Worm (Caenorhabditis elegans) whole organism, late embryonic: Measurements from ENCODE around the gene K11H3.2.

Experiments
- C38D4.7 ChIP-seq: fragments of 200-800 bp; sonication (Bioruptor generic); optimal IDR thresholded peaks from 2 replicates; lab custom pipeline; 2018; ENCODE audit warnings: mild to moderate bottlenecking, missing genetic modification characterization, moderate library complexity, missing compliant biosample characterization
- T23F11.4 ChIP-seq: fragments of 200-800 bp; sonication (Bioruptor generic); optimal IDR thresholded peaks from 2 replicates; lab custom pipeline; 2018; ENCODE audit warnings: mild to moderate bottlenecking, missing genetic modification characterization, missing compliant biosample characterization
- Y22D7AL.16 ChIP-seq: sonication (generic microtip); optimal IDR thresholded peaks from 2 replicates; lab custom pipeline; 2016; ENCODE audit warnings: missing genetic modification characterization, missing compliant biosample characterization
- ahr-1 ChIP-seq: sonication (generic microtip); optimal IDR thresholded peaks from 2 replicates; lab custom pipeline; 2016; ENCODE audit warnings: missing genetic modification characterization, missing compliant biosample characterization
- ceh-14 ChIP-seq: sonication (generic microtip); optimal IDR thresholded peaks from 2 replicates; lab custom pipeline; 2016; ENCODE audit warnings: missing genotype, missing genetic modification characterization, missing compliant biosample characterization
- ceh-18 ChIP-seq: sonication (generic microtip); optimal IDR thresholded peaks from 2 replicates; lab custom pipeline; 2016; ENCODE audit warnings: missing genetic modification characterization, missing compliant biosample characterization
- ceh-19 ChIP-seq: fragments of 200-800 bp; sonication (Bioruptor generic); optimal IDR thresholded peaks from 2 replicates; lab custom pipeline; 2018; ENCODE audit warnings: mild to moderate bottlenecking, missing genetic modification characterization, missing compliant biosample characterization
- ceh-2 ChIP-seq: sonication (generic microtip); optimal IDR thresholded peaks from 2 replicates; lab custom pipeline; 2016; ENCODE audit warnings: missing genotype, missing genetic modification characterization, missing compliant biosample characterization
- ceh-24 ChIP-seq: sonication (generic microtip); optimal IDR thresholded peaks from 2 replicates; lab custom pipeline; 2016; ENCODE audit warnings: mild to moderate bottlenecking, missing genetic modification characterization, missing compliant biosample characterization
- ceh-30 ChIP-seq: fragments of 150-350 bp; optimal IDR thresholded peaks from 2 replicates; lab custom pipeline; 2014; ENCODE audit warnings: missing biosample characterization, missing genetic modification characterization
- ceh-34 ChIP-seq: sonication (generic microtip); optimal IDR thresholded peaks from 2 replicates; lab custom pipeline; 2016; ENCODE audit warnings: mild to moderate bottlenecking, missing genetic modification characterization, missing compliant biosample characterization
- ceh-45 ChIP-seq: fragments of 200-800 bp; sonication (Bioruptor generic); IDR thresholded peaks from 2 replicates; pipeline ENCODE4 v1.3.6; 2022; ENCODE audit warnings: missing genetic modification reagents, missing genetic modification characterization, missing compliant biosample characterization
- ceh-6 ChIP-seq: fragments of 200-800 bp; sonication (Bioruptor generic); optimal IDR thresholded peaks from 2 replicates; lab custom pipeline; 2018; ENCODE audit warnings: mild to moderate bottlenecking, missing genetic modification characterization, missing compliant biosample characterization
- ceh-9 ChIP-seq: sonication (generic microtip); optimal IDR thresholded peaks from 2 replicates; lab custom pipeline; 2016; ENCODE audit warnings: mild to moderate bottlenecking, missing genetic modification characterization, inconsistent platforms, missing compliant biosample characterization
- che-1 ChIP-seq: sonication (generic microtip); optimal IDR thresholded peaks from 2 replicates; lab custom pipeline; 2016; ENCODE audit warnings: mild to moderate bottlenecking, missing genetic modification characterization, missing compliant biosample characterization
- dve-1 ChIP-seq: sonication (generic microtip); optimal IDR thresholded peaks from 2 replicates; lab custom pipeline; 2017; ENCODE audit warnings: antibody characterized with exemption, mild to moderate bottlenecking, missing genetic modification characterization, missing compliant biosample characterization
- elt-2 ChIP-seq: sonication (generic microtip); optimal IDR thresholded peaks from 2 replicates; lab custom pipeline; 2016; ENCODE audit warnings: missing genetic modification reagents, missing genetic modification characterization, missing compliant biosample characterization
- elt-4 ChIP-seq: sonication (generic microtip); optimal IDR thresholded peaks from 2 replicates; lab custom pipeline; 2016; ENCODE audit warnings: missing genetic modification characterization, missing compliant biosample characterization
- ets-4 ChIP-seq: sonication (generic microtip); optimal IDR thresholded peaks from 2 replicates; lab custom pipeline; 2016; ENCODE audit warnings: missing genetic modification characterization, missing compliant biosample characterization
- fax-1 ChIP-seq: sonication (generic microtip); optimal IDR thresholded peaks from 2 replicates; lab custom pipeline; 2016; ENCODE audit warnings: missing genotype, missing genetic modification characterization, missing compliant biosample characterization
- fkh-10 ChIP-seq: fragments of 150-350 bp; optimal IDR thresholded peaks from 2 replicates; lab custom pipeline; 2014; ENCODE audit warnings: missing biosample characterization, missing genetic modification reagents, missing genetic modification characterization
- gmeb-2 ChIP-seq: sonication (generic microtip); optimal IDR thresholded peaks from 2 replicates; lab custom pipeline; 2016; ENCODE audit warnings: missing genetic modification characterization, inconsistent platforms, missing compliant biosample characterization
- hlh-13 ChIP-seq: fragments of 200-800 bp; sonication (Bioruptor generic); optimal IDR thresholded peaks from 2 replicates; lab custom pipeline; 2018; ENCODE audit warnings: mild to moderate bottlenecking, missing genetic modification characterization, missing compliant biosample characterization
- hlh-6 ChIP-seq: sonication (generic microtip); optimal IDR thresholded peaks from 2 replicates; lab custom pipeline; 2016; ENCODE audit warnings: missing genotype, missing genetic modification characterization, missing compliant biosample characterization
- lim-6 ChIP-seq: sonication (generic microtip); optimal IDR thresholded peaks from 2 replicates; lab custom pipeline; 2016; ENCODE audit warnings: missing genetic modification characterization, missing compliant biosample characterization
- madf-2 ChIP-seq: sonication (generic microtip); optimal IDR thresholded peaks from 2 replicates; lab custom pipeline; 2017; ENCODE audit warnings: missing genetic modification characterization, missing compliant biosample characterization
- nfya-1 ChIP-seq: sonication (generic microtip); optimal IDR thresholded peaks from 2 replicates; lab custom pipeline; 2017; ENCODE audit warnings: missing genetic modification characterization, mild to moderate bottlenecking, missing compliant biosample characterization, antibody characterized with exemption, moderate library complexity
- nhr-11 ChIP-seq: fragments of 150-350 bp; optimal IDR thresholded peaks from 2 replicates; lab custom pipeline; 2014; ENCODE audit warnings: missing biosample characterization, missing genetic modification characterization
- nhr-232 ChIP-seq: sonication (generic microtip); optimal IDR thresholded peaks from 2 replicates; lab custom pipeline; 2016; ENCODE audit warnings: missing genetic modification characterization, missing compliant biosample characterization
- odd-2 ChIP-seq: sonication (generic microtip); optimal IDR thresholded peaks from 2 replicates; lab custom pipeline; 2017; ENCODE audit warnings: antibody characterized with exemption, mild to moderate bottlenecking, missing genetic modification characterization, missing compliant biosample characterization
- pha-2 ChIP-seq: sonication (generic microtip); optimal IDR thresholded peaks from 2 replicates; lab custom pipeline; 2017; ENCODE audit warnings: mild to moderate bottlenecking, missing genetic modification characterization, missing compliant biosample characterization
- pqm-1 ChIP-seq: sonication (generic microtip); optimal IDR thresholded peaks from 2 replicates; lab custom pipeline; 2016; ENCODE audit warnings: missing genetic modification characterization, missing compliant biosample characterization
- pros-1 ChIP-seq: fragments of 150-350 bp; optimal IDR thresholded peaks from 2 replicates; lab custom pipeline; 2014; ENCODE audit warnings: missing biosample characterization, missing genetic modification reagents, missing genetic modification characterization
- tbx-2 ChIP-seq: sonication (generic microtip); optimal IDR thresholded peaks from 2 replicates; lab custom pipeline; 2016; ENCODE audit warnings: missing genetic modification characterization, missing compliant biosample characterization
- tbx-7 ChIP-seq: sonication (generic microtip); optimal IDR thresholded peaks from 2 replicates; lab custom pipeline; 2016; ENCODE audit warnings: missing genotype, missing genetic modification characterization, missing compliant biosample characterization
- ttx-3 ChIP-seq: sonication (generic microtip); optimal IDR thresholded peaks from 2 replicates; lab custom pipeline; 2016; ENCODE audit warnings: missing genetic modification reagents, missing genetic modification characterization, missing compliant biosample characterization
- unc-3 ChIP-seq, 2 experiments: fragments of 200-800 bp in 1 of 2; sonication (Bioruptor generic) in 1 of 2; sonication (generic microtip) in 1 of 2; conservative IDR thresholded peaks in 1 of 2; optimal IDR thresholded peaks in 1 of 2; 2 replicates each; pipeline versions ENCODE4 v1.3.6 to Lab custom; 2016 to 2022; ENCODE audit warnings: missing compliant biosample characterization in 2 of 2, missing genetic modification characterization in 2 of 2, missing genetic modification reagents in 1 of 2
- unc-42 ChIP-seq: sonication (generic microtip); optimal IDR thresholded peaks from 2 replicates; lab custom pipeline; 2016; ENCODE audit warnings: missing genotype, missing genetic modification characterization, missing compliant biosample characterization
- unc-86 ChIP-seq: sonication (generic microtip); optimal IDR thresholded peaks from 2 replicates; lab custom pipeline; 2016; ENCODE audit warnings: missing genetic modification characterization, missing compliant biosample characterization
- zip-5 ChIP-seq: sonication (generic microtip); optimal IDR thresholded peaks from 2 replicates; lab custom pipeline; 2016; ENCODE audit warnings: missing genetic modification characterization, missing compliant biosample characterization
- ztf-16 ChIP-seq: sonication (generic microtip); optimal IDR thresholded peaks from 2 replicates; lab custom pipeline; 2017; ENCODE audit warnings: missing genetic modification characterization, missing compliant biosample characterization

The K11H3.2 gene

ce11 chrIII:9846093-9846492, at the start of gene K11H3.2:
TSS of gene K11H3.2 (plus strand) at chrIII:9846393.
- TF ChIP-seq unc-42 (no peak), ceh-6 (GFP tag; lab: Kevin White, UChicago) (no peak), zip-5 (tag; lab: Kevin White, UChicago) (no peak), pros-1 (tag; lab: Kevin White, UChicago) (no peak), che-1 (tag; lab: Kevin White, UChicago) (no peak), T23F11.4 (GFP tag; lab: Kevin White, UChicago) (no peak), ceh-9 (tag; lab: Kevin White, UChicago) (no peak), dve-1 (tag; lab: Kevin White, UChicago) (no peak), ets-4 (tag; lab: Kevin White, UChicago) (no peak), ceh-18 (tag; lab: Kevin White, UChicago) (no peak), nhr-232 (tag; lab: Kevin White, UChicago) (no peak), ahr-1 (tag; lab: Kevin White, UChicago) (no peak), ztf-16 (tag; lab: Kevin White, UChicago) (no peak), ceh-24 (tag; lab: Kevin White, UChicago) (no peak), C38D4.7 (GFP tag; lab: Kevin White, UChicago) (no peak), ttx-3 (tag; lab: Kevin White, UChicago) (no peak), elt-4 (tag; lab: Kevin White, UChicago) (no peak)
- TF ChIP-seq, all 69 proteins: peak for 0

ce11 chrIII:9796448-9796847, 49.7 kb upstream of the K11H3.2 start, which contains the start of gene srxa-10:
TSS of gene srxa-10 (minus strand) at chrIII:9796548.
- no peak for TF ChIP-seq ceh-30 (tag; lab: Kevin White, UChicago)
- no peak for TF ChIP-seq ceh-24 (tag; lab: Kevin White, UChicago)
- no peak for TF ChIP-seq madf-2 (tag; lab: Kevin White, UChicago)
- TF ChIP-seq fkh-10 (GFP tag; lab: Kevin White, UChicago) = no peak
- TF ChIP-seq unc-86 = no peak
- no peak for TF ChIP-seq unc-3 (GFP tag; conservative IDR thresholded peaks at IDR 0.05; lab: Robert Waterston, UW)
- TF ChIP-seq unc-3 (tag; optimal IDR thresholded peaks at IDR 0.05; lab: Kevin White, UChicago) = no peak
- TF ChIP-seq hlh-6 (tag; lab: Kevin White, UChicago) = no peak
- no peak for TF ChIP-seq ceh-14
- TF ChIP-seq C38D4.7 (GFP tag; lab: Kevin White, UChicago) = no peak
- TF ChIP-seq hlh-13 (GFP tag; lab: Kevin White, UChicago) = no peak
- no peak for TF ChIP-seq tbx-2 (tag; lab: Kevin White, UChicago)
- no peak for TF ChIP-seq odd-2
- no peak for TF ChIP-seq pha-2
- no peak for TF ChIP-seq nhr-11 (tag; lab: Kevin White, UChicago)
- TF ChIP-seq elt-2 (tag; lab: Kevin White, UChicago) = no peak
- no peak for TF ChIP-seq ets-4 (tag; lab: Kevin White, UChicago)
- no peak for TF ChIP-seq lim-6 (tag; lab: Kevin White, UChicago)
- no peak for TF ChIP-seq che-1 (tag; lab: Kevin White, UChicago)
- TF ChIP-seq Y22D7AL.16 (tag; lab: Kevin White, UChicago) = no peak
- no peak for TF ChIP-seq ceh-34 (tag; lab: Kevin White, UChicago)
- TF ChIP-seq, all 69 proteins: peak for 0

ce11 chrIII:9798478-9799157, 47.6 kb upstream of the K11H3.2 start, which contains the start of gene ZK632.2:
TSS of gene ZK632.2 (plus strand) at chrIII:9799107.
- TF ChIP-seq ceh-2 (no peak), unc-42 (no peak), nfya-1 (tag; lab: Kevin White, UChicago) (no peak), gmeb-2 (tag; lab: Kevin White, UChicago) (no peak), pqm-1 (tag; lab: Kevin White, UChicago) (no peak), ceh-19 (GFP tag; lab: Kevin White, UChicago) (no peak), dve-1 (tag; lab: Kevin White, UChicago) (no peak), odd-2 (no peak), ttx-3 (tag; lab: Kevin White, UChicago) (no peak), tbx-7 (tag; lab: Kevin White, UChicago) (no peak), nhr-11 (tag; lab: Kevin White, UChicago) (no peak), Y22D7AL.16 (tag; lab: Kevin White, UChicago) (no peak), ztf-16 (tag; lab: Kevin White, UChicago) (no peak), fax-1 (tag; lab: Kevin White, UChicago) (no peak), ceh-45 (GFP tag; lab: Robert Waterston, UW) (no peak), nhr-232 (tag; lab: Kevin White, UChicago) (no peak)
